Fruit fly (Drosophila melanogaster) whole organism, embryonic: ENCODE data around the gene LPCAT.

Source experiments
- Adf1 ChIP-seq: fragments of 200-800 bp; sonication (Bioruptor generic); IDR thresholded peaks from 2 replicates; pipeline ENCODE4 v1.3.6; 2022; ENCODE audit warnings: missing biosample characterization, missing genetic modification characterization
- Antp ChIP-seq: fragments of 200-800 bp; sonication (Bioruptor generic); optimal IDR thresholded peaks from 3 replicates; lab custom pipeline; 2016; ENCODE audit warnings: missing biosample characterization, missing genetic modification characterization
- B-H1 ChIP-seq: fragments of 200-800 bp; sonication (Bioruptor generic); IDR thresholded peaks from 3 replicates; pipeline ENCODE4 v1.3.6; 2022; ENCODE audit warnings: missing biosample characterization, missing genetic modification characterization
- CG10267 ChIP-seq: fragments of 200-800 bp; sonication (Bioruptor generic); optimal IDR thresholded peaks from 2 replicates; lab custom pipeline; 2018; ENCODE audit warnings: missing biosample characterization, mild to moderate bottlenecking, missing genetic modification characterization, moderate library complexity
- CG10274 ChIP-seq: fragments of 200-800 bp; sonication (Bioruptor generic); optimal IDR thresholded peaks from 3 replicates; lab custom pipeline; 2017; ENCODE audit warnings: missing biosample characterization, mild to moderate bottlenecking, missing genetic modification characterization
- CG11085 ChIP-seq: fragments of 200-800 bp; sonication (Bioruptor generic); IDR thresholded peaks from 2 replicates; pipeline ENCODE4 v1.3.6; 2022; ENCODE audit warnings: missing biosample characterization, missing genetic modification characterization
- CG11723 ChIP-seq: fragments of 200-800 bp; sonication (Bioruptor generic); optimal IDR thresholded peaks from 2 replicates; lab custom pipeline; 2017; ENCODE audit warnings: missing biosample characterization, mild to moderate bottlenecking, missing genetic modification characterization
- CG12104 ChIP-seq: fragments of 200-800 bp; sonication (Bioruptor generic); optimal IDR thresholded peaks from 3 replicates; lab custom pipeline; 2016; ENCODE audit warnings: missing biosample characterization, missing genetic modification characterization
- CG12299 ChIP-seq: fragments of 200-800 bp; sonication (Bioruptor generic); optimal IDR thresholded peaks from 2 replicates; lab custom pipeline; 2018; ENCODE audit warnings: missing biosample characterization, mild to moderate bottlenecking, missing genetic modification characterization
- CG12744 ChIP-seq: fragments of 200-800 bp; sonication (Bioruptor generic); optimal IDR thresholded peaks from 2 replicates; lab custom pipeline; 2016; ENCODE audit warnings: missing biosample characterization, missing genetic modification characterization
- CG12769 ChIP-seq: fragments of 200-800 bp; sonication (Bioruptor generic); optimal IDR thresholded peaks from 2 replicates; lab custom pipeline; 2019; ENCODE audit warnings: missing biosample characterization, mild to moderate bottlenecking, missing genetic modification characterization, moderate library complexity
- CG13775 ChIP-seq: fragments of 200-800 bp; sonication (Bioruptor generic); optimal IDR thresholded peaks from 3 replicates; lab custom pipeline; 2017; ENCODE audit warnings: missing biosample characterization, mild to moderate bottlenecking, missing genetic modification characterization
- CG14441 ChIP-seq: fragments of 200-800 bp; sonication (Bioruptor generic); IDR thresholded peaks from 2 replicates; pipeline ENCODE4 v1.3.6; 2022; ENCODE audit warnings: missing biosample characterization, missing genetic modification characterization
- CG15269 ChIP-seq: fragments of 200-800 bp; sonication (Bioruptor generic); optimal IDR thresholded peaks from 2 replicates; lab custom pipeline; 2018; ENCODE audit warnings: missing biosample characterization, mild to moderate bottlenecking, missing genetic modification characterization, moderate library complexity
- CG16815 ChIP-seq: fragments of 200-800 bp; sonication (Bioruptor generic); optimal IDR thresholded peaks from 3 replicates; lab custom pipeline; 2017; ENCODE audit warnings: missing biosample characterization, mild to moderate bottlenecking, missing genetic modification characterization
- CG16863 ChIP-seq: fragments of 200-800 bp; sonication (Bioruptor generic); optimal IDR thresholded peaks from 3 replicates; lab custom pipeline; 2016; ENCODE audit warnings: missing biosample characterization, missing genetic modification characterization
- CG32532 ChIP-seq: fragments of 200-800 bp; sonication (Bioruptor generic); IDR thresholded peaks from 2 replicates; pipeline ENCODE4 v1.3.6; 2022; ENCODE audit warnings: missing biosample characterization, missing genetic modification characterization
- CG33213 ChIP-seq: fragments of 200-800 bp; sonication (Bioruptor generic); optimal IDR thresholded peaks from 3 replicates; lab custom pipeline; 2016; ENCODE audit warnings: missing biosample characterization, missing genetic modification characterization
- CG4360 ChIP-seq: fragments of 200-800 bp; sonication (Bioruptor generic); IDR thresholded peaks from 2 replicates; pipeline ENCODE4 v1.3.6; 2022; ENCODE audit warnings: missing biosample characterization, missing genetic modification characterization
- CG6689 ChIP-seq: fragments of 200-800 bp; sonication (Bioruptor generic); IDR thresholded peaks from 2 replicates; pipeline ENCODE4 v1.3.6; 2022; ENCODE audit warnings: missing biosample characterization, missing genetic modification characterization
- CG8359 ChIP-seq: fragments of 200-800 bp; sonication (Bioruptor generic); optimal IDR thresholded peaks from 2 replicates; lab custom pipeline; 2017; ENCODE audit warnings: missing biosample characterization, mild to moderate bottlenecking, missing genetic modification characterization, borderline replicate concordance
- CG9437 ChIP-seq: fragments of 200-800 bp; sonication (Bioruptor generic); optimal IDR thresholded peaks from 2 replicates; lab custom pipeline; 2018; ENCODE audit warnings: missing biosample characterization, mild to moderate bottlenecking, missing genetic modification characterization
- CHES-1-like ChIP-seq: fragments of 200-800 bp; sonication (Bioruptor generic); optimal IDR thresholded peaks from 2 replicates; lab custom pipeline; 2016; ENCODE audit warnings: missing biosample characterization, missing genetic modification characterization
- CkIIα-i1 ChIP-seq: fragments of 200-800 bp; sonication (Bioruptor generic); IDR thresholded peaks from 2 replicates; pipeline ENCODE4 v1.3.6; 2022; ENCODE audit warnings: missing biosample characterization, missing genetic modification characterization
- Fer1 ChIP-seq: fragments of 200-800 bp; sonication (Bioruptor generic); optimal IDR thresholded peaks from 2 replicates; lab custom pipeline; 2017; ENCODE audit warnings: missing biosample characterization, mild to moderate bottlenecking, missing genetic modification characterization
- Hr51 ChIP-seq, 2 experiments: fragments of 200-800 bp; sonication (Bioruptor generic); optimal IDR thresholded peaks; 2 replicates in 1 of 2; 3 replicates in 1 of 2; lab custom pipeline; 2016 to 2018; ENCODE audit warnings: missing biosample characterization in 2 of 2, missing genetic modification characterization in 2 of 2, mild to moderate bottlenecking in 1 of 2, moderate library complexity in 1 of 2
- Lhr ChIP-seq: fragments of 200-800 bp; sonication (Bioruptor generic); optimal IDR thresholded peaks from 3 replicates; lab custom pipeline; 2017; ENCODE audit warnings: mild to moderate bottlenecking, missing biosample characterization, missing genetic modification reagents, missing genetic modification characterization
- Lim3 ChIP-seq: fragments of 200-800 bp; sonication (Bioruptor generic); IDR thresholded peaks from 2 replicates; pipeline ENCODE4 v1.3.6; 2022; ENCODE audit warnings: missing biosample characterization, missing genetic modification characterization
- Nf-YB ChIP-seq: fragments of 200-800 bp; sonication (Bioruptor generic); optimal IDR thresholded peaks from 3 replicates; lab custom pipeline; 2019; ENCODE audit warnings: missing biosample characterization, mild to moderate bottlenecking, missing genetic modification characterization, moderate library complexity
- Sox100B ChIP-seq: fragments of 200-800 bp; sonication (Bioruptor generic); optimal IDR thresholded peaks from 3 replicates; lab custom pipeline; 2018; ENCODE audit warnings: missing biosample characterization, mild to moderate bottlenecking, missing genetic modification characterization
- Usf ChIP-seq: fragments of 200-800 bp; sonication (Bioruptor generic); optimal IDR thresholded peaks from 2 replicates; lab custom pipeline; 2017; ENCODE audit warnings: missing genotype, missing biosample characterization, missing genetic modification characterization
- amos ChIP-seq: fragments of 200-800 bp; sonication (Bioruptor generic); IDR thresholded peaks from 2 replicates; pipeline ENCODE4 v1.3.6; 2022; ENCODE audit warnings: missing biosample characterization, missing genetic modification characterization; ENCODE audit not compliant: partially characterized antibody
- mam ChIP-seq: fragments of 200-800 bp; sonication (Bioruptor generic); optimal IDR thresholded peaks from 3 replicates; lab custom pipeline; 2016; ENCODE audit warnings: missing biosample characterization, missing genetic modification characterization
- nerfin-1 ChIP-seq: fragments of 200-800 bp; sonication (Bioruptor generic); optimal IDR thresholded peaks from 3 replicates; lab custom pipeline; 2019; ENCODE audit warnings: missing biosample characterization, mild to moderate bottlenecking, missing genetic modification characterization, moderate library complexity
- oc ChIP-seq: fragments of 200-800 bp; sonication (Bioruptor generic); optimal IDR thresholded peaks from 2 replicates; lab custom pipeline; 2018; ENCODE audit warnings: missing biosample characterization, mild to moderate bottlenecking, missing genetic modification characterization, moderate library complexity
- pan ChIP-seq, 4 experiments: fragments of >200 bp in 3 of 4; fragments of 200-800 bp in 1 of 4; sonication (Bioruptor generic) in 1 of 4; optimal IDR thresholded peaks in 3 of 4; IDR thresholded peaks in 1 of 4; 2 replicates each; pipeline versions ENCODE4 v1.3.6 to Lab custom; 2017 to 2022; ENCODE audit warnings: missing biosample characterization in 2 of 4, missing genetic modification characterization in 2 of 4, mixed read lengths in 1 of 4
- pb ChIP-seq: fragments of 200-800 bp; sonication (Bioruptor generic); optimal IDR thresholded peaks from 3 replicates; lab custom pipeline; 2016; ENCODE audit warnings: missing biosample characterization, missing genetic modification characterization
- pum ChIP-seq: fragments of 200-800 bp; sonication (Bioruptor generic); optimal IDR thresholded peaks from 2 replicates; lab custom pipeline; 2016; ENCODE audit warnings: missing biosample characterization, missing genetic modification characterization
- scrt ChIP-seq: fragments of 200-800 bp; sonication (Bioruptor generic); optimal IDR thresholded peaks from 2 replicates; lab custom pipeline; 2018; ENCODE audit warnings: missing biosample characterization, mild to moderate bottlenecking, missing genetic modification characterization, moderate library complexity
- seq ChIP-seq: fragments of 200-800 bp; sonication (Bioruptor generic); IDR thresholded peaks from 2 replicates; pipeline ENCODE4 v1.3.6; 2022; ENCODE audit warnings: missing biosample characterization, missing genetic modification characterization
- shn ChIP-seq: fragments of 200-800 bp; sonication (Bioruptor generic); optimal IDR thresholded peaks from 3 replicates; lab custom pipeline; 2016; ENCODE audit warnings: missing biosample characterization, missing genetic modification characterization
- sisA ChIP-seq: fragments of 200-800 bp; sonication (Bioruptor generic); IDR thresholded peaks from 2 replicates; pipeline ENCODE4 v1.3.6; 2022; ENCODE audit warnings: missing biosample characterization, missing genetic modification characterization
- ssp ChIP-seq: fragments of 200-800 bp; sonication (Bioruptor generic); IDR thresholded peaks from 2 replicates; pipeline ENCODE4 v1.3.6; 2022; ENCODE audit warnings: missing biosample characterization, missing genetic modification characterization
- sug ChIP-seq: fragments of 200-800 bp; optimal IDR thresholded peaks from 2 replicates; lab custom pipeline; 2019; ENCODE audit warnings: missing biosample characterization, mild to moderate bottlenecking, missing genetic modification characterization, moderate library complexity
- unc-4 ChIP-seq: fragments of 200-800 bp; sonication (Bioruptor generic); IDR thresholded peaks from 2 replicates; pipeline ENCODE4 v1.3.6; 2022; ENCODE audit warnings: missing biosample characterization, missing genetic modification characterization; ENCODE audit not compliant: partially characterized antibody
- unpg ChIP-seq: fragments of 200-800 bp; sonication (Bioruptor generic); optimal IDR thresholded peaks from 3 replicates; lab custom pipeline; 2018; ENCODE audit warnings: missing biosample characterization, mild to moderate bottlenecking, missing genetic modification characterization, moderate library complexity
- usp ChIP-seq: fragments of >200 bp; optimal IDR thresholded peaks from 2 replicates; lab custom pipeline; 2017; ENCODE audit warnings: missing biosample characterization, missing genetic modification characterization
- vfl ChIP-seq: fragments of 200-800 bp; sonication (Bioruptor generic); optimal IDR thresholded peaks from 2 replicates; lab custom pipeline; 2016; ENCODE audit warnings: missing biosample characterization, missing genetic modification characterization
- wdn ChIP-seq: fragments of 200-800 bp; sonication (Bioruptor generic); IDR thresholded peaks from 2 replicates; pipeline ENCODE4 v1.3.6; 2022; ENCODE audit warnings: missing biosample characterization, missing genetic modification characterization
- zfh1 ChIP-seq: fragments of 200-800 bp; sonication (Bioruptor generic); IDR thresholded peaks from 3 replicates; pipeline ENCODE4 v1.3.6; 2022; ENCODE audit warnings: missing biosample characterization, missing genetic modification characterization

Gene LPCAT

dm6 chrX:9589928-9590327, 10.1 kb upstream of the LPCAT start (continued):
- TF ChIP-seq CG4360 (GFP tag; lab: Robert Waterston, UW) (no peak), Adf1 (GFP tag; lab: Robert Waterston, UW) (no peak), Usf (no peak), CG16815 (peak; percentile 5), amos (GFP tag; lab: Robert Waterston, UW) (no peak), CG13775 (GFP tag; lab: Kevin White, UChicago) (peak; percentile 6), pan (optimal IDR thresholded peaks at IDR 0.05; lab: Kevin White, UChicago) (no peak), pan (GFP tag; optimal IDR thresholded peaks at IDR 0.05 in 1 of 2, IDR thresholded peaks at IDR 0.05 in 1 of 2) (peak in 1 of 2 experiments; percentile 57), pum (GFP tag; lab: Kevin White, UChicago) (no peak), nerfin-1 (tag; lab: Kevin White, UChicago) (peak; percentile 12), usp (no peak), CG8359 (GFP tag; lab: Kevin White, UChicago) (no peak), vfl (GFP tag; lab: Kevin White, UChicago) (no peak), CG10274 (GFP tag; lab: Kevin White, UChicago) (peak; percentile 52), Lhr (GFP tag; lab: Kevin White, UChicago) (no peak), scrt (GFP tag; lab: Kevin White, UChicago) (peak; percentile 7), CG12104 (GFP tag; lab: Kevin White, UChicago) (peak; percentile 13), CG6689 (GFP tag; lab: Robert Waterston, UW) (peak; percentile 55), CG10267 (tag; lab: Kevin White, UChicago) (no peak), pb (GFP tag; lab: Kevin White, UChicago) (no peak), CG12299 (tag; lab: Kevin White, UChicago) (peak; percentile 28)

- TF ChIP-seq zfh1 (GFP tag; lab: Robert Waterston, UW) (no peak), seq (no peak), CG11085 (GFP tag; lab: Robert Waterston, UW) (no peak), wdn (GFP tag; lab: Robert Waterston, UW) (no peak), CG32532 (GFP tag; lab: Robert Waterston, UW) (peak; percentile 38), CG15269 (tag; lab: Kevin White, UChicago) (peak; percentile 39), pan (optimal IDR thresholded peaks at IDR 0.05; lab: Kevin White, UChicago) (no peak), pan (GFP tag; optimal IDR thresholded peaks at IDR 0.05 in 1 of 2, IDR thresholded peaks at IDR 0.05 in 1 of 2) (peak in 1 of 2 experiments; percentile 32), Antp (GFP tag; lab: Kevin White, UChicago) (peak; percentile 7), B-H1 (no peak), Lim3 (GFP tag; lab: Robert Waterston, UW) (no peak), unc-4 (GFP tag; lab: Robert Waterston, UW) (no peak), CG16863 (GFP tag; lab: Kevin White, UChicago) (no peak), ssp (GFP tag; lab: Robert Waterston, UW) (no peak), CG9437 (GFP tag; lab: Kevin White, UChicago) (no peak), CG14441 (GFP tag; lab: Robert Waterston, UW) (peak; percentile 34; the same call in 1 of the 2 replicates), shn (GFP tag; lab: Kevin White, UChicago) (peak; percentile 1), Fer1 (GFP tag; lab: Kevin White, UChicago) (peak; percentile 11), CG12769 (peak; percentile 14), CHES-1-like (GFP tag; lab: Kevin White, UChicago) (no peak), mam (GFP tag; lab: Kevin White, UChicago) (peak; percentile 15), CkIIα-i1 (GFP tag; lab: Robert Waterston, UW) (no peak), sug (tag; lab: Kevin White, UChicago) (peak; percentile 25), Sox100B (GFP tag; lab: Kevin White, UChicago) (no peak), CG12744 (GFP tag; lab: Kevin White, UChicago) (no peak), CG11723 (GFP tag; lab: Kevin White, UChicago) (no peak), Hr51 (GFP tag; optimal IDR thresholded peaks at IDR 0.05; lab: Kevin White, UChicago) (peak in 1 of 2 experiments; percentile 4), oc (tag; lab: Kevin White, UChicago) (no peak), CG33213 (GFP tag; lab: Kevin White, UChicago) (no peak), sisA (GFP tag; lab: Robert Waterston, UW) (peak; percentile 32), Nf-YB (GFP tag; lab: Kevin White, UChicago) (no peak), unpg (GFP tag; lab: Kevin White, UChicago) (peak; percentile 4)
Measured at dm6 chrX:9587881-9588280, 8.1 kb upstream of the LPCAT start.
